Worm (Caenorhabditis elegans): ENCODE results near the gene R05F9.9.

R05F9.9 gene

ce11 chrII:4892594-4892993 is 9.3 kb downstream of the R05F9.9 start, which contains the start of gene msp-33:
Gene msp-33 (minus strand): TSS chrII:4892694.
- TF ChIP-seq ceh-82 (tag; optimal IDR thresholded peaks at IDR 0.05): no peak
- TF ChIP-seq elt-2 (tag; optimal IDR thresholded peaks at IDR 0.05): no peak
- no peak for TF ChIP-seq ces-1 (GFP tag; optimal IDR thresholded peaks at IDR 0.05)
- TF ChIP-seq lin-15B (tag; optimal IDR thresholded peaks at IDR 0.05): no peak
- no peak for TF ChIP-seq nhr-90 (tag; optimal IDR thresholded peaks at IDR 0.05; ENCODE audit: poor library complexity)
- TF ChIP-seq dsc-1 (tag; optimal IDR thresholded peaks at IDR 0.05): no peak
- TF ChIP-seq hlh-17 (GFP tag; optimal IDR thresholded peaks at IDR 0.05; ENCODE audit: borderline replicate concordance): no peak
- no peak for TF ChIP-seq lir-3 (tag; optimal IDR thresholded peaks at IDR 0.05; ENCODE audit: poor library complexity)
- TF ChIP-seq mab-9 (GFP tag; IDR thresholded peaks at IDR 0.05): no peak
- TF ChIP-seq nhr-47 (tag; optimal IDR thresholded peaks at IDR 0.05): no peak

DNA sequence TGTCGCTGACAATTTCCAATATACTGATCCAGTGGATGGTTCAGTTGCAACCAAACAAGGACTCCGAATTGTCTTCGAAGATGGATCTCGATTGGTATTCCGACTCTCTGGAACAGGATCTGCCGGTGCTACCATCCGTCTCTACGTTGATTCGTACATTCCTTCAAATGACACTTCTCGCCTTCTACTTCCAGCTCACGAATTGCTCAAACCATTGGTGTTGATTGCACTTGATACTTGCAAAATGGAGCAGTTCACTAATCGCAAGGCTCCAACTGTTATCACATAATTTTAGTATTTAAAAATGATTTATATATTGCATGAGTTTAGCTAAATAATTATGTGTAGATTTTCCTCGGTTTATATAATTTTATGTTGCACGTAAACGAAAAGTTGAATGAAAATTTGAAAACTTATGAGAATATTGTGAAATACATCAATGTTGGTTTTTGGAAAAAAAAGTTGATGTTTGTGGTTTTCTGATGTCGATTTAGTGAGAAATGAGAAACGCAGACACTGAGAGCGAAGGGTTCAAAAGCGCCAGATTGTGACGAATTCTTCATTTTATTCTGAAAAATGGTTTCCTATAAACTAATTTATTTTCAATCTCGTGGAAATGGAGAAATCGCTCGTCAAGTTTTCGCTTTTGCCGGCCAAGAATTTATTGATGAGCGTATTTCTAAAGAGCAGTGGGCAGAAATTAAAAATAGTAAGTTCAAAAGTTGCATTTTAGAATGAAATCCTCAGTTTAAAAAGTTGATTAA is 10.7 kb downstream of the R05F9.9 start, which contains the start of gene gst-9:
Gene gst-9, plus strand, starts transcription at position 574 of the 764 bp plus-strand sequence.
- TF ChIP-seq xbp-1 (tag; optimal IDR thresholded peaks at IDR 0.05): no peak
- peak in 1 of 6 experiments; percentile 34 for TF ChIP-seq elt-3 (tag; optimal IDR thresholded peaks at IDR 0.05)
- no peak for TF ChIP-seq Y116A8C.19 (tag; optimal IDR thresholded peaks at IDR 0.05; ENCODE audit: borderline replicate concordance)
- TF ChIP-seq tbx-2 (tag; optimal IDR thresholded peaks at IDR 0.05): no peak
- TF ChIP-seq ets-5 (GFP tag; IDR thresholded peaks at IDR 0.05): no peak
- TF ChIP-seq mab-9 (GFP tag; IDR thresholded peaks at IDR 0.05): no peak
- TF ChIP-seq ceh-82 (tag; optimal IDR thresholded peaks at IDR 0.05): no peak
- TF ChIP-seq grh-1 (GFP tag; IDR thresholded peaks at IDR 0.05): no peak
- TF ChIP-seq efl-1 (optimal IDR thresholded peaks at IDR 0.05): peak; percentile 0 to 7
- peak in 1 of 2 experiments; percentile 55 for TF ChIP-seq efl-1 (GFP tag; optimal IDR thresholded peaks at IDR 0.05 in 1 of 2)
- no peak for TF ChIP-seq vab-15 (tag; optimal IDR thresholded peaks at IDR 0.05)
- TF ChIP-seq nhr-19 (GFP tag; conservative IDR thresholded peaks at IDR 0.05): peak; percentile 21; the same call in 1 of the 2 replicates
- TF ChIP-seq nhr-47 (tag; optimal IDR thresholded peaks at IDR 0.05): peak; percentile 16
- no peak for TF ChIP-seq nhr-77 (tag; optimal IDR thresholded peaks at IDR 0.05)
- no peak for TF ChIP-seq F16B12.6 (tag; optimal IDR thresholded peaks at IDR 0.05)
- no peak for TF ChIP-seq zag-1 (tag; optimal IDR thresholded peaks at IDR 0.05)
- TF ChIP-seq fkh-4 (tag; optimal IDR thresholded peaks at IDR 0.05; ENCODE audit: borderline replicate concordance): no peak
- peak in 1 of 3 experiments; percentile 8 for TF ChIP-seq dpl-1 (GFP tag; optimal IDR thresholded peaks at IDR 0.05)
- TF ChIP-seq snu-23 (GFP tag; optimal IDR thresholded peaks at IDR 0.05): peak; percentile 38
- TF ChIP-seq lin-39 (tag; optimal IDR thresholded peaks at IDR 0.05): no peak
- no peak for TF ChIP-seq dsc-1 (tag; optimal IDR thresholded peaks at IDR 0.05)
- no peak for TF ChIP-seq sup-37 (GFP tag; optimal IDR thresholded peaks at IDR 0.05)
- no peak for TF ChIP-seq aha-1 (tag; optimal IDR thresholded peaks at IDR 0.05)
- TF ChIP-seq swsn-7 (tag; optimal IDR thresholded peaks at IDR 0.05): peak; percentile 7
- TF ChIP-seq egl-13 (tag; optimal IDR thresholded peaks at IDR 0.05): no peak
- TF ChIP-seq lin-14 (GFP tag; optimal IDR thresholded peaks at IDR 0.05): peak; percentile 17
- TF ChIP-seq lin-15B (tag; optimal IDR thresholded peaks at IDR 0.05): no peak
- TF ChIP-seq elt-2 (tag; optimal IDR thresholded peaks at IDR 0.05): peak; percentile 63
- no peak for TF ChIP-seq nhr-84 (tag; optimal IDR thresholded peaks at IDR 0.05)
- TF ChIP-seq blmp-1 (tag; optimal IDR thresholded peaks at IDR 0.05): no peak
- no peak for TF ChIP-seq pqm-1 (tag; optimal IDR thresholded peaks at IDR 0.05)
- no peak for TF ChIP-seq zip-4 (GFP tag; optimal IDR thresholded peaks at IDR 0.05)
- TF ChIP-seq lin-13 (GFP tag; optimal IDR thresholded peaks at IDR 0.05): no peak
- TF ChIP-seq ceh-8 (GFP tag; optimal IDR thresholded peaks at IDR 0.05): no peak
- TF ChIP-seq nhr-28 (tag; optimal IDR thresholded peaks at IDR 0.05): no peak
- no peak for TF ChIP-seq nhr-237 (tag; optimal IDR thresholded peaks at IDR 0.05)
- peak; percentile 37 for TF ChIP-seq skn-1 (tag; optimal IDR thresholded peaks at IDR 0.05)
- peak; percentile 80 for TF ChIP-seq aly-2 (tag; optimal IDR thresholded peaks at IDR 0.05)
- peak in 1 of 2 experiments; percentile 34 for TF ChIP-seq lin-35 (GFP tag; optimal IDR thresholded peaks at IDR 0.05)
- TF ChIP-seq mep-1 (tag; optimal IDR thresholded peaks at IDR 0.05): peak; percentile 38
- no peak for TF ChIP-seq fkh-10 (GFP tag; optimal IDR thresholded peaks at IDR 0.05)
- TF ChIP-seq ama-1 (optimal IDR thresholded peaks at IDR 0.05): peak; percentile 77
- TF ChIP-seq sptf-1 (tag; optimal IDR thresholded peaks at IDR 0.05): no peak
- TF ChIP-seq alr-1 (tag; optimal IDR thresholded peaks at IDR 0.05; ENCODE audit: borderline replicate concordance): no peak
- TF ChIP-seq ceh-90 (tag; optimal IDR thresholded peaks at IDR 0.05): no peak

Measured in whole organism, L1 larva.